Fruit fly (Drosophila melanogaster): ENCODE measurements around the gene CG5390.

The CG5390 gene

dm6 chr2L:10260750-10261493, 45.5 kb downstream of the CG5390 start, which contains the start of gene Pten:
Gene Pten (minus strand): TSS chr2L:10261049.
- TF ChIP-seq h (optimal IDR thresholded peaks at IDR 0.05) (no peak), insv (optimal IDR thresholded peaks at IDR 0.05) (no peak), psq (optimal IDR thresholded peaks at IDR 0.05) (no peak), Sin3A (optimal IDR thresholded peaks at IDR 0.05) (no peak), ttk (optimal IDR thresholded peaks at IDR 0.05) (no peak), Myc (optimal IDR thresholded peaks at IDR 0.05) (no peak)

dm6 chr2L:10259960-10260749, 46.2 kb downstream of the CG5390 start:
- TF ChIP-seq ttk (optimal IDR thresholded peaks at IDR 0.05) (no peak), Myc (optimal IDR thresholded peaks at IDR 0.05) (no peak), Sin3A (optimal IDR thresholded peaks at IDR 0.05) (no peak), insv (optimal IDR thresholded peaks at IDR 0.05) (no peak), psq (optimal IDR thresholded peaks at IDR 0.05) (no peak), h (optimal IDR thresholded peaks at IDR 0.05) (no peak)

DNA sequence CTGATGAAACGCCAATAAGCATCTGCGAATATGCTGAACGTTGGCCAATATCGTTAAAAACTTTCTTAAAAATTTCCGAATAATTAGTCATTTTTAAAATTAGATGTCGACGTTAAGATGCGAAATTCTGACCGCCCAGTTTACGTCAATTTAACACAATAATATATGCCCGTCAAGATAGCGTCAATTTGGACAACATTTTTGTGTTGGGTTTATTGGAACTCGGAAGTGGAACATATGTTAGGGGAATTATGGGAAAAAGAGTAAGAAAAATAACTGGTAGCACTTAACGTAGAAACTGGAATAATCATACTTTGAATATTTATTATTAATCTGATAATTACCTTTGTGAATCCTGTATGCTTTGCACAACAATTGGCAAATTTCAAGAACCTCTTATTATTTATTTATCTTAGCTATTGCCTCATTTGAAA, 50.7 kb downstream of the CG5390 start, which contains the start of gene CG5676:
CG5676 (minus strand) TSS at position 167 of the 434 bp plus-strand sequence.
- TF ChIP-seq insv (optimal IDR thresholded peaks at IDR 0.05) = no peak
- no peak for TF ChIP-seq psq (optimal IDR thresholded peaks at IDR 0.05)
